Fruit fly (Drosophila melanogaster) whole organism, embryonic: ENCODE data around the gene Top3alpha.

Source experiments
- Ada2b ChIP-seq: fragments of 200-800 bp; sonication (Bioruptor generic); IDR thresholded peaks from 2 replicates; pipeline ENCODE4 v1.3.6; 2022; ENCODE audit warnings: missing biosample characterization, missing genetic modification characterization
- Antp ChIP-seq: fragments of 200-800 bp; sonication (Bioruptor generic); optimal IDR thresholded peaks from 3 replicates; lab custom pipeline; 2016; ENCODE audit warnings: missing biosample characterization, missing genetic modification characterization
- CG10366 ChIP-seq: fragments of 200-800 bp; sonication (Bioruptor generic); IDR thresholded peaks from 2 replicates; pipeline ENCODE4 v1.3.6; 2022; ENCODE audit warnings: missing biosample characterization, missing genetic modification characterization
- CG11723 ChIP-seq: fragments of 200-800 bp; sonication (Bioruptor generic); optimal IDR thresholded peaks from 2 replicates; lab custom pipeline; 2017; ENCODE audit warnings: missing biosample characterization, mild to moderate bottlenecking, missing genetic modification characterization
- CG14050 ChIP-seq: fragments of 200-800 bp; sonication (Bioruptor generic); IDR thresholded peaks from 3 replicates; pipeline ENCODE4 v1.3.6; 2022; ENCODE audit warnings: missing biosample characterization, missing genetic modification characterization
- CG15073 ChIP-seq: fragments of 200-800 bp; sonication (Bioruptor generic); optimal IDR thresholded peaks from 2 replicates; lab custom pipeline; 2016; ENCODE audit warnings: missing biosample characterization, missing genetic modification characterization
- CG15479 ChIP-seq: fragments of 200-800 bp; sonication (Bioruptor generic); optimal IDR thresholded peaks from 3 replicates; lab custom pipeline; 2019; ENCODE audit warnings: missing biosample characterization, mild to moderate bottlenecking, missing genetic modification characterization, moderate library complexity
- CG15514 ChIP-seq: fragments of 200-800 bp; sonication (Bioruptor generic); optimal IDR thresholded peaks from 3 replicates; lab custom pipeline; 2017; ENCODE audit warnings: missing biosample characterization, missing genetic modification characterization, mild to moderate bottlenecking, moderate library complexity, missing genetic modification reagents
- CG16779 ChIP-seq: fragments of 200-800 bp; sonication (Bioruptor generic); IDR thresholded peaks from 2 replicates; pipeline ENCODE4 v1.3.6; 2022; ENCODE audit warnings: missing biosample characterization, missing genetic modification characterization
- CG16815 ChIP-seq: fragments of 200-800 bp; sonication (Bioruptor generic); optimal IDR thresholded peaks from 3 replicates; lab custom pipeline; 2017; ENCODE audit warnings: missing biosample characterization, mild to moderate bottlenecking, missing genetic modification characterization
- CG17361 ChIP-seq: fragments of 200-800 bp; sonication (Bioruptor generic); IDR thresholded peaks from 3 replicates; pipeline ENCODE4 v1.3.6; 2022; ENCODE audit warnings: missing biosample characterization, missing genetic modification characterization
- CG34224 ChIP-seq: fragments of 200-800 bp; sonication (Bioruptor generic); IDR thresholded peaks from 3 replicates; pipeline ENCODE4 v1.3.6; 2022; ENCODE audit warnings: missing biosample characterization, missing genetic modification characterization; ENCODE audit not compliant: partially characterized antibody
- CG3838 ChIP-seq: fragments of 200-800 bp; sonication (Bioruptor generic); optimal IDR thresholded peaks from 3 replicates; lab custom pipeline; 2016; ENCODE audit warnings: missing biosample characterization, missing genetic modification characterization
- CG4282 ChIP-seq: fragments of 200-800 bp; sonication (Bioruptor generic); optimal IDR thresholded peaks from 2 replicates; lab custom pipeline; 2016; ENCODE audit warnings: missing biosample characterization, missing genetic modification characterization
- CG8281 ChIP-seq: fragments of 200-800 bp; sonication (Bioruptor generic); optimal IDR thresholded peaks from 2 replicates; lab custom pipeline; 2018; ENCODE audit warnings: missing biosample characterization, mild to moderate bottlenecking, missing genetic modification characterization, moderate library complexity
- CG9797 ChIP-seq: fragments of 200-800 bp; sonication (Bioruptor generic); optimal IDR thresholded peaks from 3 replicates; lab custom pipeline; 2018; ENCODE audit warnings: missing biosample characterization, mild to moderate bottlenecking, missing genetic modification characterization
- Dref ChIP-seq: fragments of 200-800 bp; sonication (Bioruptor generic); IDR thresholded peaks from 2 replicates; pipeline ENCODE4 v1.3.6; 2022; ENCODE audit warnings: missing biosample characterization, missing genetic modification characterization
- Fer2 ChIP-seq: fragments of 200-800 bp; sonication (Bioruptor generic); optimal IDR thresholded peaks from 2 replicates; lab custom pipeline; 2018; ENCODE audit warnings: missing biosample characterization, mild to moderate bottlenecking, missing genetic modification characterization, moderate library complexity
- Gug ChIP-seq: fragments of 200-800 bp; sonication (Bioruptor generic); IDR thresholded peaks from 4 replicates; pipeline ENCODE4 v1.3.6; 2022; ENCODE audit warnings: missing biosample characterization, missing genetic modification characterization
- PHDP ChIP-seq: fragments of 200-800 bp; sonication (Bioruptor generic); optimal IDR thresholded peaks from 3 replicates; lab custom pipeline; 2018; ENCODE audit warnings: missing biosample characterization, mild to moderate bottlenecking, missing genetic modification characterization, moderate library complexity
- Poxn ChIP-seq: fragments of 200-800 bp; sonication (Bioruptor generic); IDR thresholded peaks from 2 replicates; pipeline ENCODE4 v1.3.6; 2022; ENCODE audit warnings: missing biosample characterization, missing genetic modification characterization
- Sin3A ChIP-seq: fragments of >200 bp; optimal IDR thresholded peaks from 2 replicates; lab custom pipeline; 2018
- Six4 ChIP-seq: fragments of 200-800 bp; sonication (Bioruptor generic); optimal IDR thresholded peaks from 2 replicates; lab custom pipeline; 2016; ENCODE audit warnings: missing biosample characterization, missing genetic modification characterization
- Spps ChIP-seq: fragments of 200-800 bp; sonication (Bioruptor generic); optimal IDR thresholded peaks from 2 replicates; lab custom pipeline; 2018; ENCODE audit warnings: missing biosample characterization, mild to moderate bottlenecking, missing genetic modification characterization
- Stat92E ChIP-seq, 3 experiments: fragments of >200 bp in 2 of 3; fragments of 200-800 bp in 1 of 3; sonication (Bioruptor generic) in 1 of 3; optimal IDR thresholded peaks; 2 replicates each; lab custom pipeline; 2017 to 2019; ENCODE audit warnings: missing biosample characterization in 3 of 3, missing genetic modification characterization in 3 of 3, mild to moderate bottlenecking in 1 of 3, moderate library complexity in 1 of 3
- Trl ChIP-seq, 3 experiments: fragments of >200 bp in 2 of 3; fragments of 200-800 bp in 1 of 3; sonication (Bioruptor generic) in 1 of 3; optimal IDR thresholded peaks; 2 replicates in 1 of 3; 3 replicates in 2 of 3; lab custom pipeline; 2016 to 2017; ENCODE audit warnings: missing biosample characterization in 1 of 3, missing genetic modification characterization in 1 of 3
- Xbp1 ChIP-seq: fragments of 200-800 bp; sonication (Bioruptor generic); optimal IDR thresholded peaks from 3 replicates; lab custom pipeline; 2016; ENCODE audit warnings: missing biosample characterization, mild to moderate bottlenecking, missing genetic modification characterization
- Xrp1 ChIP-seq: fragments of 200-800 bp; sonication (Bioruptor generic); IDR thresholded peaks from 2 replicates; pipeline ENCODE4 v1.3.6; 2022; ENCODE audit warnings: missing biosample characterization, missing genetic modification characterization
- az2 ChIP-seq: fragments of 200-800 bp; sonication (Bioruptor generic); optimal IDR thresholded peaks from 3 replicates; lab custom pipeline; 2016; ENCODE audit warnings: missing biosample characterization, missing genetic modification characterization
- bbx ChIP-seq: fragments of 200-800 bp; sonication (Bioruptor generic); IDR thresholded peaks from 2 replicates; pipeline ENCODE4 v1.3.6; 2022; ENCODE audit warnings: missing biosample characterization, missing genetic modification characterization; ENCODE audit not compliant: partially characterized antibody
- bowl ChIP-seq: fragments of 200-800 bp; sonication (Bioruptor generic); IDR thresholded peaks from 2 replicates; pipeline ENCODE4 v1.3.6; 2022; ENCODE audit warnings: missing biosample characterization, missing genetic modification characterization
- chn ChIP-seq: fragments of 200-800 bp; sonication (Bioruptor generic); optimal IDR thresholded peaks from 2 replicates; lab custom pipeline; 2016; ENCODE audit warnings: missing biosample characterization, missing genetic modification characterization
- crp ChIP-seq, 2 experiments: fragments of 200-800 bp; sonication (Bioruptor generic); optimal IDR thresholded peaks; 2 replicates in 1 of 2; 3 replicates in 1 of 2; lab custom pipeline; 2017; ENCODE audit warnings: missing biosample characterization in 2 of 2, missing genetic modification characterization in 2 of 2, mild to moderate bottlenecking in 1 of 2, moderate library complexity in 1 of 2
- da ChIP-seq: fragments of 200-800 bp; sonication (Bioruptor generic); optimal IDR thresholded peaks from 2 replicates; lab custom pipeline; 2016; ENCODE audit warnings: missing biosample characterization, missing genetic modification characterization
- dimm ChIP-seq: fragments of 200-800 bp; sonication (Bioruptor generic); IDR thresholded peaks from 2 replicates; pipeline ENCODE4 v1.3.6; 2022; ENCODE audit warnings: missing biosample characterization, missing genetic modification characterization
- emc ChIP-seq: fragments of 200-800 bp; sonication (Bioruptor generic); optimal IDR thresholded peaks from 2 replicates; lab custom pipeline; 2016; ENCODE audit warnings: missing biosample characterization, missing genetic modification characterization
- esg ChIP-seq: fragments of 200-800 bp; sonication (Bioruptor generic); conservative IDR thresholded peaks from 2 replicates; pipeline ENCODE4 v1.3.6; 2022; ENCODE audit warnings: missing biosample characterization, missing genetic modification characterization
- gro ChIP-seq: fragments of 200-800 bp; sonication (Bioruptor generic); optimal IDR thresholded peaks from 2 replicates; lab custom pipeline; 2016; ENCODE audit warnings: missing biosample characterization, missing genetic modification characterization
- jing ChIP-seq: fragments of 200-800 bp; sonication (Bioruptor generic); optimal IDR thresholded peaks from 2 replicates; lab custom pipeline; 2018; ENCODE audit warnings: missing biosample characterization, mild to moderate bottlenecking, missing genetic modification characterization
- kni ChIP-seq: fragments of 200-800 bp; sonication (Bioruptor generic); optimal IDR thresholded peaks from 3 replicates; lab custom pipeline; 2017; ENCODE audit warnings: mild to moderate bottlenecking, missing biosample characterization, missing genetic modification reagents, missing genetic modification characterization
- lmd ChIP-seq: fragments of 200-800 bp; sonication (Bioruptor generic); IDR thresholded peaks from 2 replicates; pipeline ENCODE4 v1.3.6; 2022; ENCODE audit warnings: missing biosample characterization, missing genetic modification characterization
- odd ChIP-seq: fragments of 200-800 bp; sonication (Bioruptor generic); optimal IDR thresholded peaks from 2 replicates; lab custom pipeline; 2017; ENCODE audit warnings: missing biosample characterization, mild to moderate bottlenecking, missing genetic modification characterization
- p53 ChIP-seq: fragments of 200-800 bp; sonication (Bioruptor generic); optimal IDR thresholded peaks from 2 replicates; lab custom pipeline; 2016; ENCODE audit warnings: missing biosample characterization, missing genetic modification characterization
- prd ChIP-seq, 3 experiments: fragments of >200 bp in 2 of 3; fragments of 200-800 bp in 1 of 3; sonication (Bioruptor generic) in 1 of 3; optimal IDR thresholded peaks in 2 of 3; IDR thresholded peaks in 1 of 3; 2 replicates in 2 of 3; 3 replicates in 1 of 3; pipeline versions ENCODE4 v1.3.6 to Lab custom; 2017 to 2022; ENCODE audit warnings: missing biosample characterization in 1 of 3, missing genetic modification characterization in 1 of 3
- tio ChIP-seq: fragments of 200-800 bp; sonication (Bioruptor generic); optimal IDR thresholded peaks from 2 replicates; lab custom pipeline; 2017; ENCODE audit warnings: missing biosample characterization, missing genetic modification characterization, inconsistent platforms
- trh ChIP-seq: fragments of 200-800 bp; sonication (Bioruptor generic); optimal IDR thresholded peaks from 2 replicates; lab custom pipeline; 2016; ENCODE audit warnings: missing biosample characterization, missing genetic modification characterization
- tx ChIP-seq: fragments of 200-800 bp; sonication (Bioruptor generic); optimal IDR thresholded peaks from 2 replicates; lab custom pipeline; 2016; ENCODE audit warnings: missing biosample characterization, missing genetic modification characterization
- zfh2 ChIP-seq: fragments of 200-800 bp; sonication (Bioruptor generic); optimal IDR thresholded peaks from 2 replicates; lab custom pipeline; 2016; ENCODE audit warnings: missing biosample characterization, missing genetic modification characterization

Gene Top3alpha

DNA sequence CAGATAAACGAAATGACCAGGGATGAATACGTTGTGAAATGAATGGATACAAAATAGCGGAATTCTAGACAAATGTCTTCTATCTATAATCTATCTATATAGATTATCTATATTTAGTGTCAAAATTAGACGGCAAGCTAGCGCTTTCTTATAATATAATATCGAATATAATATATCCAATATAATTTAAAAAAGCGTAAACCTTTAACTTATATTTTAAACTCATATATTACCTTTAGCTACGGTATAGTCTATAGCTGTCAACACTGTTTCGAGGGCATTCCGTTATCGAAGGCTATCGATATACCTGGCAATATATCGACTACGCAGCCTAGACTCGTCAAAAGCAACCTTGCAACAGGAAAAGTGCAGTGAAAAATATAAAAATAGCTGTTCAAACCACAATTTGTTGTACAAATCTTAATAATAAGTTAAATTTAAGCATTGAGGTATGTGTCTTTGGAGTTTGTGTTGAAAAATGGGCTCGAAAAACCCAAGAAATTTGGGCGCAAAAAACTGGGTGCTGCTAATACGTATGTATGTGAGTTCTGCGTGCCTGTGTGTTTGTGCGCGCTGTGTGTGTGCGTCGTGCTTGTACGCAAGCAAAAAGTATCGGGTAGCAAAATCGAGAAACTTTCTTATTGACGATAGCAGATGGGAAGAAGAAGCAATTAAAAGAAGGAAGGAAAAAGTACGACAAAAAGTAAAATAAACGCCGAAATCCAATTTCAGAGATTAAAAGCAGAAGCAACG lies 4.9 kb upstream of the Top3alpha start, which contains the start of the genes swm and Ctu2 (continued):
- TF ChIP-seq CG15514 (GFP tag; lab: Kevin White, UChicago) (peak; percentile 44), Spps (tag; lab: Kevin White, UChicago) (peak; percentile 13), dimm (GFP tag; lab: Robert Waterston, UW) (no peak), CG4282 (GFP tag; lab: Kevin White, UChicago) (no peak), Stat92E (GFP tag; optimal IDR thresholded peaks at IDR 0.05; lab: Kevin White, UChicago) (no peak), Ada2b (GFP tag; lab: Robert Waterston, UW) (peak; percentile 54; the same call in 1 of the 2 replicates), trh (GFP tag; lab: Kevin White, UChicago) (no peak), CG17361 (peak; percentile 87), emc (no peak), CG8281 (tag; lab: Kevin White, UChicago) (peak; percentile 84), CG15073 (GFP tag; lab: Kevin White, UChicago) (no peak), Xbp1 (GFP tag; lab: Kevin White, UChicago) (peak; percentile 68), CG34224 (GFP tag; lab: Robert Waterston, UW) (peak; percentile 71), bowl (GFP tag; lab: Robert Waterston, UW) (no peak), lmd (GFP tag; lab: Robert Waterston, UW) (peak; percentile 51), CG14050 (GFP tag; lab: Robert Waterston, UW) (0 out of 3 replicates have a peak, but pooled peaks have one; percentile 24), gro (GFP tag; lab: Kevin White, UChicago) (no peak), Sin3A (lab: Kevin White, UChicago) (peak; percentile 66), CG15479 (peak; percentile 30), Antp (GFP tag; lab: Kevin White, UChicago) (no peak), CG11723 (GFP tag; lab: Kevin White, UChicago) (peak; percentile 18), Dref (peak; percentile 81), kni (GFP tag; lab: Kevin White, UChicago) (no peak), prd (optimal IDR thresholded peaks at IDR 0.05; lab: Kevin White, UChicago) (no peak), prd (GFP tag; IDR thresholded peaks at IDR 0.05; lab: Robert Waterston, UW) (peak; percentile 63; the same call in 2 of the 3 replicates), odd (GFP tag; lab: Kevin White, UChicago) (no peak), esg (GFP tag; lab: Robert Waterston, UW) (peak; percentile 31; the same call in 1 of the 2 replicates), CG9797 (GFP tag; lab: Kevin White, UChicago) (peak; percentile 16), Poxn (GFP tag; lab: Robert Waterston, UW) (no peak), Fer2 (tag; lab: Kevin White, UChicago) (peak; percentile 69), az2 (peak; percentile 48), chn (GFP tag; lab: Kevin White, UChicago) (no peak), CG16815 (GFP tag; lab: Kevin White, UChicago) (peak; percentile 56), p53 (GFP tag; lab: Kevin White, UChicago) (no peak), tio (GFP tag; lab: Kevin White, UChicago) (no peak), Six4 (GFP tag; lab: Kevin White, UChicago) (no peak), Xrp1 (GFP tag; lab: Robert Waterston, UW) (peak; percentile 72), CG16779 (GFP tag; lab: Robert Waterston, UW) (no peak), bbx (GFP tag; lab: Robert Waterston, UW) (peak; percentile 60; the same call in 1 of the 2 replicates), zfh2 (GFP tag; lab: Kevin White, UChicago) (peak; percentile 7), PHDP (tag; lab: Kevin White, UChicago) (peak; percentile 75), CG3838 (GFP tag; lab: Kevin White, UChicago) (no peak), crp (GFP tag; optimal IDR thresholded peaks at IDR 0.05; lab: Kevin White, UChicago) (peak in 1 of 2 experiments; percentile 47), CG10366 (GFP tag; lab: Robert Waterston, UW) (peak; percentile 25; the same call in 1 of the 2 replicates), tx (no peak), Trl (optimal IDR thresholded peaks at IDR 0.05; lab: Kevin White, UChicago) (no peak), Trl (GFP tag; optimal IDR thresholded peaks at IDR 0.05; lab: Kevin White, UChicago) (no peak), da (GFP tag; lab: Kevin White, UChicago) (no peak), Gug (GFP tag; lab: Robert Waterston, UW) (peak; percentile 26; the same call in 2 of the 4 replicates), jing (no peak)
